Worm (Caenorhabditis elegans) whole organism, L2 larva: ENCODE data around the gene C03C10.2.
A peak's percentile ranks its signal among the peaks of the same experiment; 100 is the strongest.

Source experiments
- C34F6.9 ChIP-seq: fragments of 150-350 bp; optimal IDR thresholded peaks from 2 replicates; lab custom pipeline; 2014; ENCODE audit warnings: missing biosample characterization, missing genetic modification characterization
- F13H6.1 ChIP-seq: sonication (generic microtip); optimal IDR thresholded peaks from 2 replicates; lab custom pipeline; 2016; ENCODE audit warnings: missing genetic modification characterization, missing compliant biosample characterization
- R02D3.7 ChIP-seq: fragments of 150-350 bp; optimal IDR thresholded peaks from 2 replicates; lab custom pipeline; 2014; ENCODE audit warnings: missing biosample characterization, missing genetic modification characterization
- Y55F3AM.14 ChIP-seq: fragments of 200-800 bp; sonication (Bioruptor generic); optimal IDR thresholded peaks from 2 replicates; lab custom pipeline; 2018; ENCODE audit warnings: mild to moderate bottlenecking, missing genetic modification characterization, missing compliant biosample characterization
- ZK546.5 ChIP-seq: sonication (generic microtip); optimal IDR thresholded peaks from 2 replicates; lab custom pipeline; 2017; ENCODE audit warnings: missing biosample characterization, missing genetic modification characterization
- alr-1 ChIP-seq: fragments of 150-350 bp; optimal IDR thresholded peaks from 2 replicates; lab custom pipeline; 2014; ENCODE audit warnings: missing biosample characterization, missing genetic modification characterization
- aly-2 ChIP-seq: fragments of 150-350 bp; optimal IDR thresholded peaks from 2 replicates; lab custom pipeline; 2014; ENCODE audit warnings: missing biosample characterization, missing genetic modification characterization
- ceh-16 ChIP-seq: fragments of 150-350 bp; optimal IDR thresholded peaks from 2 replicates; lab custom pipeline; 2014; ENCODE audit warnings: missing biosample characterization, missing genetic modification characterization
- ceh-82 ChIP-seq: fragments of 150-350 bp; optimal IDR thresholded peaks from 2 replicates; lab custom pipeline; 2014; ENCODE audit warnings: missing biosample characterization, missing genetic modification characterization
- crh-2 ChIP-seq: sonication (generic microtip); optimal IDR thresholded peaks from 2 replicates; lab custom pipeline; 2017; ENCODE audit warnings: missing biosample characterization, missing genetic modification characterization
- dmd-4 ChIP-seq: sonication (generic microtip); optimal IDR thresholded peaks from 2 replicates; lab custom pipeline; 2017; ENCODE audit warnings: missing biosample characterization, missing genetic modification characterization
- egl-27 ChIP-seq: sonication (generic microtip); optimal IDR thresholded peaks from 3 replicates; lab custom pipeline; 2017; ENCODE audit warnings: missing biosample characterization, missing genetic modification reagents, missing genetic modification characterization
- elt-1 ChIP-seq: fragments of 150-350 bp; optimal IDR thresholded peaks from 2 replicates; lab custom pipeline; 2014; ENCODE audit warnings: missing biosample characterization, missing genetic modification characterization
- elt-3 ChIP-seq: sonication (generic microtip); optimal IDR thresholded peaks from 2 replicates; lab custom pipeline; 2017; ENCODE audit warnings: missing biosample characterization, missing genetic modification characterization
- fos-1 ChIP-seq: fragments of 150-350 bp; optimal IDR thresholded peaks from 2 replicates; lab custom pipeline; 2014; ENCODE audit warnings: missing biosample characterization, missing genetic modification characterization
- gmeb-1 ChIP-seq: fragments of 150-350 bp; optimal IDR thresholded peaks from 2 replicates; lab custom pipeline; 2014; ENCODE audit warnings: missing biosample characterization, missing genetic modification characterization
- lin-11 ChIP-seq: fragments of 150-350 bp; sonication (generic microtip); optimal IDR thresholded peaks from 2 replicates; lab custom pipeline; 2014; ENCODE audit warnings: missing biosample characterization, missing genetic modification characterization, inconsistent platforms, mixed read lengths
- lin-13 ChIP-seq: fragments of 150-350 bp; optimal IDR thresholded peaks from 2 replicates; lab custom pipeline; 2014; ENCODE audit warnings: missing biosample characterization, missing genetic modification reagents, missing genetic modification characterization
- lin-39 ChIP-seq: fragments of 150-350 bp; optimal IDR thresholded peaks from 2 replicates; lab custom pipeline; 2014; ENCODE audit warnings: missing biosample characterization, missing genetic modification reagents, missing genetic modification characterization
- lsy-2 ChIP-seq, 2 experiments: fragments of 150-350 bp in 1 of 2; sonication (generic microtip) in 1 of 2; optimal IDR thresholded peaks; 2 replicates each; lab custom pipeline; 2014 to 2017; ENCODE audit warnings: missing biosample characterization in 2 of 2, missing genetic modification characterization in 2 of 2
- mab-5 ChIP-seq: fragments of 150-350 bp; optimal IDR thresholded peaks from 2 replicates; lab custom pipeline; 2014; ENCODE audit warnings: missing biosample characterization, missing genetic modification characterization
- mbf-1 ChIP-seq: sonication (generic microtip); optimal IDR thresholded peaks from 2 replicates; lab custom pipeline; 2017; ENCODE audit warnings: missing biosample characterization, missing genetic modification characterization
- mdl-1 ChIP-seq, 2 experiments: fragments of 150-350 bp in 1 of 2; sonication (generic microtip) in 1 of 2; optimal IDR thresholded peaks; 2 replicates each; lab custom pipeline; 2017; ENCODE audit warnings: missing biosample characterization in 2 of 2, missing genetic modification characterization in 2 of 2
- nhr-10 ChIP-seq: sonication (generic microtip); optimal IDR thresholded peaks from 2 replicates; lab custom pipeline; 2017; ENCODE audit warnings: missing biosample characterization, missing genetic modification characterization
- nhr-11 ChIP-seq: fragments of 150-350 bp; optimal IDR thresholded peaks from 2 replicates; lab custom pipeline; 2014; ENCODE audit warnings: missing biosample characterization, missing genetic modification characterization
- nhr-12 ChIP-seq: fragments of 150-350 bp; optimal IDR thresholded peaks from 2 replicates; lab custom pipeline; 2014; ENCODE audit warnings: missing biosample characterization, missing genetic modification characterization
- nhr-129 ChIP-seq: fragments of 150-350 bp; optimal IDR thresholded peaks from 2 replicates; lab custom pipeline; 2014; ENCODE audit warnings: missing biosample characterization, missing genetic modification characterization
- nhr-21 ChIP-seq: fragments of 150-350 bp; optimal IDR thresholded peaks from 2 replicates; lab custom pipeline; 2014; ENCODE audit warnings: missing biosample characterization, missing genetic modification characterization
- nhr-23 ChIP-seq: fragments of 150-350 bp; optimal IDR thresholded peaks from 2 replicates; lab custom pipeline; 2014; ENCODE audit warnings: missing biosample characterization, missing genetic modification reagents, missing genetic modification characterization
- nhr-237 ChIP-seq: fragments of 150-350 bp; optimal IDR thresholded peaks from 2 replicates; lab custom pipeline; 2014; ENCODE audit warnings: missing biosample characterization, missing genetic modification characterization
- nhr-25 ChIP-seq: fragments of 150-350 bp; sonication (generic microtip); optimal IDR thresholded peaks from 3 replicates; lab custom pipeline; 2014; ENCODE audit warnings: missing biosample characterization, missing genetic modification characterization
- nhr-6 ChIP-seq: fragments of 150-350 bp; optimal IDR thresholded peaks from 2 replicates; lab custom pipeline; 2014; ENCODE audit warnings: missing biosample characterization, missing genetic modification characterization
- peb-1 ChIP-seq: fragments of 150-350 bp; optimal IDR thresholded peaks from 2 replicates; lab custom pipeline; 2014; ENCODE audit warnings: missing biosample characterization, missing genetic modification characterization
- sem-4 ChIP-seq: fragments of 150-350 bp; optimal IDR thresholded peaks from 2 replicates; lab custom pipeline; 2014; ENCODE audit warnings: missing biosample characterization, missing genetic modification reagents, missing genetic modification characterization
- skn-1 ChIP-seq: sonication (generic microtip); optimal IDR thresholded peaks from 2 replicates; lab custom pipeline; 2017; ENCODE audit warnings: missing biosample characterization, missing genetic modification characterization
- sma-3 ChIP-seq: sonication (generic microtip); optimal IDR thresholded peaks from 2 replicates; lab custom pipeline; 2016; ENCODE audit warnings: missing genetic modification reagents, missing genetic modification characterization, missing compliant biosample characterization
- sma-9 ChIP-seq, 2 experiments: fragments of 150-350 bp in 1 of 2; sonication (generic microtip) in 1 of 2; optimal IDR thresholded peaks; 2 replicates each; lab custom pipeline; 2014 to 2016; ENCODE audit warnings: missing genetic modification characterization in 2 of 2, mild to moderate bottlenecking in 1 of 2, missing biosample characterization in 1 of 2, missing compliant biosample characterization in 1 of 2, missing genetic modification reagents in 1 of 2, moderate library complexity in 1 of 2
- snpc-4 ChIP-seq: fragments of 150-350 bp; optimal IDR thresholded peaks from 2 replicates; lab custom pipeline; 2014; ENCODE audit warnings: missing biosample characterization, missing genetic modification characterization
- unc-55 ChIP-seq: fragments of 150-350 bp; sonication (generic microtip); optimal IDR thresholded peaks from 3 replicates; lab custom pipeline; 2014; ENCODE audit warnings: missing biosample characterization, missing genetic modification reagents, missing genetic modification characterization
- unc-62 ChIP-seq: fragments of 150-350 bp; optimal IDR thresholded peaks from 2 replicates; lab custom pipeline; 2014; ENCODE audit warnings: missing biosample characterization, missing genetic modification reagents, missing genetic modification characterization
- zag-1 ChIP-seq: fragments of 150-350 bp; optimal IDR thresholded peaks from 2 replicates; lab custom pipeline; 2014; ENCODE audit warnings: missing biosample characterization, missing genetic modification characterization
- ztf-1 ChIP-seq: fragments of 200-800 bp; sonication (Bioruptor generic); conservative IDR thresholded peaks from 2 replicates; pipeline ENCODE4 v1.3.6; 2022; ENCODE audit warnings: missing genetic modification characterization, missing compliant biosample characterization
- ztf-11 ChIP-seq: sonication (generic microtip); optimal IDR thresholded peaks from 2 replicates; lab custom pipeline; 2017; ENCODE audit warnings: missing biosample characterization, missing genetic modification characterization
- ztf-4 ChIP-seq: fragments of 150-350 bp; optimal IDR thresholded peaks from 2 replicates; lab custom pipeline; 2014; ENCODE audit warnings: missing biosample characterization, missing genetic modification characterization

C03C10.2 gene

ce11 chrIII:4085657-4086056 is 5.2 kb upstream of the C03C10.2 start:
- no peak for TF ChIP-seq nhr-12 (tag; lab: Kevin White, UChicago)
- TF ChIP-seq ZK546.5 (tag; lab: Kevin White, UChicago), result no peak
- no peak for TF ChIP-seq ztf-11 (tag; lab: Kevin White, UChicago)
- TF ChIP-seq unc-55 (GFP tag; lab: Kevin White, UChicago), result no peak
- no peak for TF ChIP-seq mbf-1 (tag; lab: Kevin White, UChicago)
- TF ChIP-seq egl-27 (tag; lab: Kevin White, UChicago), result no peak
- no peak for TF ChIP-seq nhr-10
- TF ChIP-seq ceh-82 (tag; lab: Kevin White, UChicago), result no peak
- TF ChIP-seq gmeb-1, result no peak
- no peak for TF ChIP-seq skn-1
- no peak for TF ChIP-seq aly-2
- no peak for TF ChIP-seq lin-39 (tag; lab: Kevin White, UChicago)
- TF ChIP-seq unc-62, result no peak
- no peak for TF ChIP-seq crh-2 (tag; lab: Kevin White, UChicago)
- no peak for TF ChIP-seq F13H6.1 (tag; lab: Kevin White, UChicago)
- no peak for TF ChIP-seq ztf-1 (GFP tag; lab: Robert Waterston, UW)
- no peak for TF ChIP-seq sem-4 (tag; lab: Kevin White, UChicago)
- no peak for TF ChIP-seq zag-1 (tag; lab: Kevin White, UChicago)

ce11 chrIII:4086536-4086935 is 4.3 kb upstream of the C03C10.2 start, which contains the start of gene kin-19:
Gene kin-19 (minus strand): TSS chrIII:4086636.
- TF ChIP-seq snpc-4 (no peak), Y55F3AM.14 (GFP tag; lab: Kevin White, UChicago) (no peak), nhr-23 (no peak), nhr-10 (no peak), R02D3.7 (no peak), elt-1 (no peak), nhr-129 (tag; lab: Kevin White, UChicago) (no peak), skn-1 (no peak), fos-1 (no peak), nhr-25 (tag; lab: Kevin White, UChicago) (no peak), nhr-237 (tag; lab: Kevin White, UChicago) (no peak), dmd-4 (no peak), nhr-6 (tag; lab: Kevin White, UChicago) (no peak), sem-4 (tag; lab: Kevin White, UChicago) (no peak)

- TF ChIP-seq snpc-4, result no peak
- TF ChIP-seq alr-1, result no peak
- TF ChIP-seq crh-2 (tag; lab: Kevin White, UChicago), result no peak
- no peak for TF ChIP-seq gmeb-1
- no peak for TF ChIP-seq sem-4 (tag; lab: Kevin White, UChicago)
- TF ChIP-seq zag-1 (tag; lab: Kevin White, UChicago), result no peak
- TF ChIP-seq elt-3 (tag; lab: Kevin White, UChicago), result no peak
- TF ChIP-seq sma-3, result no peak
- TF ChIP-seq ZK546.5 (tag; lab: Kevin White, UChicago), result no peak
- TF ChIP-seq R02D3.7, result no peak
- TF ChIP-seq nhr-12 (tag; lab: Kevin White, UChicago), result no peak
Measured at ce11 chrIII:4087064-4087463, 3.8 kb upstream of the C03C10.2 start.

DNA sequence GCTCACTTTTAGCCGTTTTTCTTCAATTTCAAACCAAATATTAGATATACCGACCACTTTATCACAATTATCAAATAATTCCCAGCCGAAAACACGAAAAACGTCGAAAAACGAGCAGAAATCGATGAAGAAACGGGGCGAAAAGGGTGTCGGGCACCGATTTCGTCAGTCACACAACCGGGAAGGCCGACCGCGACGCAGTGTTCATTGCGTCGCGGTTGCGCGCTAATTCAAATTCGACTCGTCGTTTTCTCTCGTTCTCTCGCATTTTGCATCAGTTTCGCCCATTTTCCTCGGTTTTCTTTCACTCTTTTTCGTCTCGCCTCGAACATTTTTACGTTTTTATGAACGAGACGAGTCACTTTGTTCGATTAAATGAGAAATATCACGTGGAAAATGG is 3.3 kb upstream of the C03C10.2 start:
- TF ChIP-seq mdl-1 (tag; optimal IDR thresholded peaks at IDR 0.05; lab: Kevin White, UChicago) (peak in 1 of 2 experiments; percentile 37), nhr-6 (tag; lab: Kevin White, UChicago) (no peak), mab-5 (tag; lab: Kevin White, UChicago) (peak; percentile 7), nhr-12 (tag; lab: Kevin White, UChicago) (no peak), nhr-10 (no peak), snpc-4 (peak; percentile 23), nhr-25 (tag; lab: Kevin White, UChicago) (peak; percentile 51), ztf-11 (tag; lab: Kevin White, UChicago) (no peak), unc-55 (GFP tag; lab: Kevin White, UChicago) (peak; percentile 89), egl-27 (tag; lab: Kevin White, UChicago) (peak; percentile 20), ceh-82 (tag; lab: Kevin White, UChicago) (no peak), ZK546.5 (tag; lab: Kevin White, UChicago) (no peak), ztf-4 (tag; lab: Kevin White, UChicago) (no peak), lin-13 (GFP tag; lab: Kevin White, UChicago) (peak; percentile 80), unc-62 (no peak), lsy-2 (tag; optimal IDR thresholded peaks at IDR 0.05; lab: Kevin White, UChicago) (peak; percentile 31 to 84), sma-3 (peak; percentile 54), lin-11 (tag; lab: Kevin White, UChicago) (peak; percentile 68), C34F6.9 (peak; percentile 89), nhr-237 (tag; lab: Kevin White, UChicago) (no peak), F13H6.1 (tag; lab: Kevin White, UChicago) (peak; percentile 65), R02D3.7 (no peak), nhr-11 (tag; lab: Kevin White, UChicago) (no peak), dmd-4 (no peak), Y55F3AM.14 (GFP tag; lab: Kevin White, UChicago) (peak; percentile 0), zag-1 (tag; lab: Kevin White, UChicago) (peak; percentile 23), elt-1 (no peak), crh-2 (tag; lab: Kevin White, UChicago) (peak; percentile 61), gmeb-1 (peak; percentile 77), nhr-21 (tag; lab: Kevin White, UChicago) (peak; percentile 44), mbf-1 (tag; lab: Kevin White, UChicago) (no peak), nhr-23 (no peak), ceh-16 (no peak), elt-3 (tag; lab: Kevin White, UChicago) (no peak), peb-1 (tag; lab: Kevin White, UChicago) (no peak), nhr-129 (tag; lab: Kevin White, UChicago) (peak; percentile 83), sma-9 (GFP tag; optimal IDR thresholded peaks at IDR 0.05; lab: Kevin White, UChicago) (peak; percentile 36), sma-9 (tag; optimal IDR thresholded peaks at IDR 0.05; lab: Kevin White, UChicago) (no peak)
